Worm (Caenorhabditis elegans): ENCODE results near the gene Y57G11A.4.
A peak's percentile ranks its signal among the peaks of the same experiment; 100 is the strongest.

Y57G11A.4 gene

ce11 chrIV:14481984-14482383 lies at the start of gene Y57G11A.4:
Gene Y57G11A.4 (plus strand): TSS chrIV:14482284.
- TF ChIP-seq efl-1 (optimal IDR thresholded peaks at IDR 0.05), result no peak
- no peak for TF ChIP-seq efl-1 (GFP tag; optimal IDR thresholded peaks at IDR 0.05 in 1 of 2)
- TF ChIP-seq unc-30 (tag; optimal IDR thresholded peaks at IDR 0.05), result no peak
- no peak for TF ChIP-seq unc-86 (tag; optimal IDR thresholded peaks at IDR 0.05)
- TF ChIP-seq sox-4 (tag; optimal IDR thresholded peaks at IDR 0.05), result no peak
- no peak for TF ChIP-seq sup-37 (GFP tag; optimal IDR thresholded peaks at IDR 0.05)
- no peak for TF ChIP-seq nhr-12 (tag; optimal IDR thresholded peaks at IDR 0.05)
- no peak for TF ChIP-seq pag-3 (tag; optimal IDR thresholded peaks at IDR 0.05; ENCODE audit: borderline replicate concordance, insufficient read depth)
- TF ChIP-seq ceh-90 (tag; optimal IDR thresholded peaks at IDR 0.05), result no peak
- TF ChIP-seq C04F5.9 (tag; optimal IDR thresholded peaks at IDR 0.05), result no peak
- no peak for TF ChIP-seq isw-1 (GFP tag; IDR thresholded peaks at IDR 0.05)
- TF ChIP-seq nhr-19 (GFP tag; conservative IDR thresholded peaks at IDR 0.05), result no peak
- TF ChIP-seq Y116A8C.19 (tag; optimal IDR thresholded peaks at IDR 0.05; ENCODE audit: borderline replicate concordance), result no peak
- TF ChIP-seq ces-1 (GFP tag; optimal IDR thresholded peaks at IDR 0.05), result no peak
- peak; percentile 84 for TF ChIP-seq nhr-85 (tag)
- no peak for TF ChIP-seq nhr-90 (tag; optimal IDR thresholded peaks at IDR 0.05; ENCODE audit: poor library complexity)
- no peak for TF ChIP-seq elt-2 (tag; optimal IDR thresholded peaks at IDR 0.05)
- TF ChIP-seq egl-27 (tag; optimal IDR thresholded peaks at IDR 0.05), result no peak
- peak in 2 of 6 experiments; percentile 1 to 4 for TF ChIP-seq elt-3 (tag; optimal IDR thresholded peaks at IDR 0.05)
- TF ChIP-seq fkh-4 (tag; optimal IDR thresholded peaks at IDR 0.05; ENCODE audit: borderline replicate concordance), result no peak
- TF ChIP-seq lin-35 (GFP tag; optimal IDR thresholded peaks at IDR 0.05), result peak in 1 of 2 experiments; percentile 3
- no peak for TF ChIP-seq C16A3.4 (tag; optimal IDR thresholded peaks at IDR 0.05)
- no peak for TF ChIP-seq xbp-1 (tag; optimal IDR thresholded peaks at IDR 0.05)
- no peak for TF ChIP-seq ama-1 (optimal IDR thresholded peaks at IDR 0.05)
- no peak for TF ChIP-seq tbx-2 (tag; optimal IDR thresholded peaks at IDR 0.05)
- TF ChIP-seq hlh-4 (tag; optimal IDR thresholded peaks at IDR 0.05), result no peak
- TF ChIP-seq F16B12.6 (tag; optimal IDR thresholded peaks at IDR 0.05), result no peak
- no peak for TF ChIP-seq dpl-1 (GFP tag; optimal IDR thresholded peaks at IDR 0.05)
- TF ChIP-seq blmp-1 (tag; optimal IDR thresholded peaks at IDR 0.05), result peak; percentile 34
- TF ChIP-seq nhr-20 (tag; optimal IDR thresholded peaks at IDR 0.05), result no peak
- TF ChIP-seq nhr-77 (tag; optimal IDR thresholded peaks at IDR 0.05), result no peak
- TF ChIP-seq dsc-1 (tag; optimal IDR thresholded peaks at IDR 0.05), result no peak
- no peak for TF ChIP-seq nhr-28 (tag; optimal IDR thresholded peaks at IDR 0.05)
- TF ChIP-seq snu-23 (GFP tag; optimal IDR thresholded peaks at IDR 0.05), result peak; percentile 22
- no peak for TF ChIP-seq ztf-11 (tag; optimal IDR thresholded peaks at IDR 0.05)
- no peak for TF ChIP-seq vab-15 (tag; optimal IDR thresholded peaks at IDR 0.05)
- no peak for TF ChIP-seq fkh-8 (tag; optimal IDR thresholded peaks at IDR 0.05)
- TF ChIP-seq ceh-82 (tag; optimal IDR thresholded peaks at IDR 0.05), result no peak
- no peak for TF ChIP-seq hlh-17 (GFP tag; optimal IDR thresholded peaks at IDR 0.05; ENCODE audit: borderline replicate concordance)
- TF ChIP-seq nhr-11 (tag; optimal IDR thresholded peaks at IDR 0.05), result no peak
- no peak for TF ChIP-seq sptf-1 (tag; optimal IDR thresholded peaks at IDR 0.05)
- no peak for TF ChIP-seq jun-1 (tag; optimal IDR thresholded peaks at IDR 0.05)
- no peak for TF ChIP-seq snpc-4 (tag; optimal IDR thresholded peaks at IDR 0.05)
- no peak for TF ChIP-seq nhr-84 (tag; optimal IDR thresholded peaks at IDR 0.05)
- no peak for TF ChIP-seq fkh-10 (GFP tag; optimal IDR thresholded peaks at IDR 0.05)
- no peak for TF ChIP-seq swsn-7 (tag; optimal IDR thresholded peaks at IDR 0.05)
